Worm (Caenorhabditis elegans) whole organism, early embryonic: Measurements from ENCODE around the gene C02B10.6.
"Not testable (repeated sequence)": the region's sequence is repeated elsewhere in the genome, so short reads cannot be mapped to it uniquely, and the experiment has no call there.

Source experiments
- B0310.2 ChIP-seq: sonication (generic microtip); optimal IDR thresholded peaks from 2 replicates; lab custom pipeline; 2016; ENCODE audit warnings: mild to moderate bottlenecking, missing genetic modification characterization, missing compliant biosample characterization
- F13C5.2 ChIP-seq: sonication (generic microtip); optimal IDR thresholded peaks from 2 replicates; lab custom pipeline; 2017; ENCODE audit warnings: mild to moderate bottlenecking, missing genetic modification characterization, inconsistent platforms, missing compliant biosample characterization
- aly-1 ChIP-seq: sonication (generic microtip); optimal IDR thresholded peaks from 2 replicates; lab custom pipeline; 2016; ENCODE audit warnings: missing genetic modification characterization, missing compliant biosample characterization
- ama-1 ChIP-seq: fragments of 150-350 bp; optimal IDR thresholded peaks from 2 replicates; lab custom pipeline; 2014
- ceh-13 ChIP-seq: fragments of 200-800 bp; sonication (Bioruptor generic); optimal IDR thresholded peaks from 2 replicates; lab custom pipeline; 2018; ENCODE audit warnings: mild to moderate bottlenecking, missing genetic modification characterization, missing compliant biosample characterization
- ceh-36 ChIP-seq: sonication (generic microtip); optimal IDR thresholded peaks from 2 replicates; lab custom pipeline; 2016; ENCODE audit warnings: missing genetic modification characterization, inconsistent platforms, missing compliant biosample characterization
- ets-7 ChIP-seq: sonication (generic microtip); optimal IDR thresholded peaks from 2 replicates; lab custom pipeline; 2016; ENCODE audit warnings: missing genotype, missing genetic modification characterization, missing compliant biosample characterization
- flt-1 ChIP-seq: fragments of 200-800 bp; sonication (Bioruptor generic); IDR thresholded peaks from 2 replicates; pipeline ENCODE4 v1.3.6; 2022; ENCODE audit warnings: missing genetic modification characterization, missing compliant biosample characterization
- hmbx-1 ChIP-seq: sonication (generic microtip); optimal IDR thresholded peaks from 2 replicates; lab custom pipeline; 2016; ENCODE audit warnings: mild to moderate bottlenecking, missing genetic modification characterization, missing compliant biosample characterization
- hmg-4 ChIP-seq: fragments of 200-800 bp; sonication (Bioruptor generic); optimal IDR thresholded peaks from 2 replicates; lab custom pipeline; 2018; ENCODE audit warnings: mild to moderate bottlenecking, missing genetic modification characterization, missing compliant biosample characterization
- hnd-1 ChIP-seq: sonication (generic microtip); optimal IDR thresholded peaks from 2 replicates; lab custom pipeline; 2016; ENCODE audit warnings: missing genetic modification characterization, missing compliant biosample characterization
- pes-1 ChIP-seq: fragments of 200-800 bp; sonication (Bioruptor generic); IDR thresholded peaks from 2 replicates; pipeline ENCODE4 v1.3.6; 2022; ENCODE audit warnings: missing genetic modification reagents, missing genetic modification characterization, missing compliant biosample characterization
- sea-1 ChIP-seq: fragments of 200-800 bp; sonication (Bioruptor generic); conservative IDR thresholded peaks from 2 replicates; pipeline ENCODE4 v1.3.6; 2022; ENCODE audit warnings: missing genetic modification characterization, missing compliant biosample characterization
- tbx-11 ChIP-seq: fragments of 200-800 bp; sonication (Bioruptor generic); IDR thresholded peaks from 2 replicates; pipeline ENCODE4 v1.3.6; 2022; ENCODE audit warnings: missing genetic modification characterization, missing compliant biosample characterization
- tbx-37 ChIP-seq: fragments of 200-800 bp; sonication (Bioruptor generic); conservative IDR thresholded peaks from 2 replicates; pipeline ENCODE4 v1.3.6; 2022; ENCODE audit warnings: missing genetic modification reagents, missing genetic modification characterization, missing compliant biosample characterization
- tra-4 ChIP-seq: sonication (generic microtip); optimal IDR thresholded peaks from 2 replicates; lab custom pipeline; 2017; ENCODE audit warnings: missing genetic modification characterization, missing compliant biosample characterization

C02B10.6 gene

ce11 chrIV:5068541-5068940 lies 2.2 kb upstream of the C02B10.6 start, which contains the start of the genes R13H9.6 and rmd-6:
TSS of gene R13H9.6 (minus strand) at chrIV:5068641.
TSS of gene rmd-6 (plus strand) at chrIV:5068845.
- not testable (repeated sequence) for TF ChIP-seq hmbx-1 (tag; lab: Kevin White, UChicago); pes-1 (GFP tag; lab: Robert Waterston, UW); B0310.2 (tag; lab: Kevin White, UChicago)

ce11 chrIV:5073836-5074235 lies 3.1 kb downstream of the C02B10.6 start:
- no peak for TF ChIP-seq tbx-37 (GFP tag; lab: Robert Waterston, UW)
- TF ChIP-seq hmg-4 (GFP tag; lab: Kevin White, UChicago) = no peak
- no peak for TF ChIP-seq hnd-1
- TF ChIP-seq ama-1 (lab: Kevin White, UChicago) = no peak
- TF ChIP-seq flt-1 (GFP tag; lab: Robert Waterston, UW) = no peak
- TF ChIP-seq ets-7 = no peak
- TF ChIP-seq pes-1 (GFP tag; lab: Robert Waterston, UW) = no peak
- TF ChIP-seq aly-1 (tag; lab: Kevin White, UChicago) = no peak
- TF ChIP-seq ceh-13 (GFP tag; lab: Kevin White, UChicago) = no peak
- TF ChIP-seq tra-4 = no peak
- no peak for TF ChIP-seq F13C5.2 (tag; lab: Kevin White, UChicago)

DNA sequence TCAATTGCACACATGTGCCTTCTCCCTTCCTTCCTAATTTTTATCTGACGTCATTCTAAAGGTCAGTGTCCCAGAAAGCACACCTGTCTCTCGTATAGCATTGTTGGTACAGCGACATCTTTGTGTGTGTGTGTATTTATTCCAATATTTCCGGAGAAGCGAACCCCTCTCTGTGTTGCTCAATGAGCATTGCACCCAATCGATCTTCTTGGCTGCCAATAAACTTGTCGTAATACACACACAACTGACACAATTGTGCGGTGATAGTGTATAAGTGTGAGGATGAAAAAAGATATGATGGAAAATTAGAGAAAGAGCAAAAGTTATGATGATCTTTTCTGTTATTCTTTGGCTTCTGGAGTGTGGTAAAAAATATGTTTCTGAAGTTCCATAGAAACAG lies 5.9 kb downstream of the C02B10.6 start:
- no peak for TF ChIP-seq tra-4

DNA sequence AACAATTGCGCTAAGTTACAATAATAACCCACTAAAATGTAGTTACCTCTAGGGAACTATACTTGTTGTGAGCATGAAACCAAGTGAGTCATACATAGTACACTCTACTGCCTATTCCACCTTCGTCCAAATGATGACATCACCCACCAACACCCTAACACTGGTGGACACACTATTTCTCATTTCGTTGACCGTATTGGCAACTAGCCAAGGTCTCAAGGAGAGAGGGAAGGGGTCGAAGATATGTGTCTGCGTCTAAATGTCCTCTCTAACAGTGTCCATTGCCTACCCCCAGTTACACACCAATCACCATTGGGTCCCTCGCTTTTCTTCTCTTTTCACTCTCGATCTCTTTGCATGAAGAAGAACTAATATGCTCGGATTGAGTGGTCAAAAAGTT lies 7.2 kb downstream of the C02B10.6 start:
- peak; percentile 81 for TF ChIP-seq hmg-4 (GFP tag; lab: Kevin White, UChicago)
- no peak for TF ChIP-seq pes-1 (GFP tag; lab: Robert Waterston, UW)
- TF ChIP-seq flt-1 (GFP tag; lab: Robert Waterston, UW) = 0 out of 2 replicates have a peak, but pooled peaks have one; percentile 16
- TF ChIP-seq hmbx-1 (tag; lab: Kevin White, UChicago) = no peak

DNA sequence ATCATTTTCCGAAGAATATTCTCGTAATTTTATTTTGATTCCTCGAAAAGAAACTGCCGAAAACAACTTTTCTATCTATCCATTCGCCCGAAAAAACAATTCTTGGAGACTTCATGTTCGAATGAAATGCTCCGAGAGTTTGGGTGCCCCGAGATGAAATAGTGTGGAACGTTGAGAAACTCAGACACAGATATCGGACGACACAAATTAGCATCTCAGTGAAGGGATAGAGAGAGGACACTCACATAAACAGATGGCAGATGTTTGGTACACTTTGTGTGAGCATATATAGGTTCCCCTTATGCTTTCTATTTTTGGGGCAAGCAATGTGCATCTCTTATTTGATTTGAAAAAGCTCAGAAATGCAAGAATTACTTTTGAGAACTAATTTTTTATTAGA lies 8.2 kb downstream of the C02B10.6 start:
- TF ChIP-seq tra-4 = no peak
- TF ChIP-seq tbx-11 (GFP tag; lab: Robert Waterston, UW) = no peak
- TF ChIP-seq flt-1 (GFP tag; lab: Robert Waterston, UW) = no peak
- no peak for TF ChIP-seq tbx-37 (GFP tag; lab: Robert Waterston, UW)
- no peak for TF ChIP-seq sea-1 (GFP tag; lab: Robert Waterston, UW)
- no peak for TF ChIP-seq ama-1 (lab: Kevin White, UChicago)
- TF ChIP-seq aly-1 (tag; lab: Kevin White, UChicago) = no peak
- no peak for TF ChIP-seq hnd-1

DNA sequence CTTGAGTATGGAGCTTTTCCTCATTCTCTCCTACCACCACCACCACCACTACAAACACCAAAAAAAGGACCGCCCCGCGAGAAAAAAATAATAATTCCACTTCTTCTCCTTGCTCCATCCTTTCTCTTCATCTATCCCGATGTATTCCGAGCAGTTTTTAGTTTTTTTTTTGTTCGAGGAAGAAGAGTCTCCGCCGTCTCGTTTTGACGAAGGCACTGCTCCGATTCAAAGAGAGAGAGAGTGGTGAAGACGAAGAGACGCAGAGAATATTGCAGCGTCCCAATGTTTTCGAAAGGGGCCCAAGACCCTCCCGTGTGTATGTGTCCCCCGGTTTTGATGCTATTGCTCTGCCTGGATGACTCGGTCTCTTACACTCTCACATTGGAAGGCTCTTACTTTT lies 10.4 kb downstream of the C02B10.6 start:
- no peak for TF ChIP-seq sea-1 (GFP tag; lab: Robert Waterston, UW)
- TF ChIP-seq aly-1 (tag; lab: Kevin White, UChicago) = peak; percentile 42
- TF ChIP-seq F13C5.2 (tag; lab: Kevin White, UChicago) = no peak
- TF ChIP-seq flt-1 (GFP tag; lab: Robert Waterston, UW) = no peak
- no peak for TF ChIP-seq tra-4
- no peak for TF ChIP-seq B0310.2 (tag; lab: Kevin White, UChicago)
- TF ChIP-seq ceh-36 (tag; lab: Kevin White, UChicago) = no peak
- TF ChIP-seq hmg-4 (GFP tag; lab: Kevin White, UChicago) = peak; percentile 12
- no peak for TF ChIP-seq tbx-11 (GFP tag; lab: Robert Waterston, UW)
- no peak for TF ChIP-seq hnd-1
- no peak for TF ChIP-seq ama-1 (lab: Kevin White, UChicago)

- TF ChIP-seq ceh-13 (GFP tag; lab: Kevin White, UChicago) = no peak
- no peak for TF ChIP-seq flt-1 (GFP tag; lab: Robert Waterston, UW)
- TF ChIP-seq B0310.2 (tag; lab: Kevin White, UChicago) = no peak
These were observed 12.3 kb downstream of the C02B10.6 start, which contains the start of gene pygo-1 for ce11 chrIV:5082900-5083530. TSS of gene pygo-1 (plus strand) at chrIV:5083303.

ce11 chrIV:5083832-5084231 lies 13.1 kb downstream of the C02B10.6 start:
- TF ChIP-seq sea-1 (GFP tag; lab: Robert Waterston, UW) (no peak), hmg-4 (GFP tag; lab: Kevin White, UChicago) (no peak), tbx-11 (GFP tag; lab: Robert Waterston, UW) (no peak), hnd-1 (no peak), B0310.2 (tag; lab: Kevin White, UChicago) (no peak), aly-1 (tag; lab: Kevin White, UChicago) (no peak), flt-1 (GFP tag; lab: Robert Waterston, UW) (no peak), ceh-36 (tag; lab: Kevin White, UChicago) (no peak), F13C5.2 (tag; lab: Kevin White, UChicago) (no peak)

- TF ChIP-seq flt-1 (GFP tag; lab: Robert Waterston, UW) (no peak), aly-1 (tag; lab: Kevin White, UChicago) (peak; percentile 17), ceh-36 (tag; lab: Kevin White, UChicago) (no peak), B0310.2 (tag; lab: Kevin White, UChicago) (no peak)
These were observed 15.1 kb downstream of the C02B10.6 start for ce11 chrIV:5085782-5086181.
